Fruit fly (Drosophila melanogaster) whole organism, embryonic: ENCODE measurements around the gene CG32599.

Source experiments
- Abd-B ChIP-seq: fragments of 200-800 bp; sonication (Bioruptor generic); optimal IDR thresholded peaks from 2 replicates; lab custom pipeline; 2018; ENCODE audit warnings: missing biosample characterization, mild to moderate bottlenecking, missing genetic modification characterization, moderate library complexity
- Atf6 ChIP-seq: fragments of 200-800 bp; sonication (Bioruptor generic); IDR thresholded peaks from 2 replicates; pipeline ENCODE4 v1.3.6; 2022; ENCODE audit warnings: missing biosample characterization, missing genetic modification characterization
- B-H1 ChIP-seq: fragments of 200-800 bp; sonication (Bioruptor generic); IDR thresholded peaks from 3 replicates; pipeline ENCODE4 v1.3.6; 2022; ENCODE audit warnings: missing biosample characterization, missing genetic modification characterization
- CG10543 ChIP-seq: fragments of 200-800 bp; sonication (Bioruptor generic); optimal IDR thresholded peaks from 3 replicates; lab custom pipeline; 2017; ENCODE audit warnings: missing biosample characterization, mild to moderate bottlenecking, missing genetic modification characterization, moderate library complexity
- CG10565 ChIP-seq: fragments of 200-800 bp; sonication (Bioruptor generic); optimal IDR thresholded peaks from 3 replicates; lab custom pipeline; 2016; ENCODE audit warnings: missing biosample characterization, mild to moderate bottlenecking, missing genetic modification characterization
- CG11695 ChIP-seq: fragments of 200-800 bp; sonication (Bioruptor generic); IDR thresholded peaks from 3 replicates; pipeline ENCODE4 v1.3.6; 2022; ENCODE audit warnings: missing biosample characterization, missing genetic modification characterization
- CG12659 ChIP-seq: fragments of 200-800 bp; sonication (Bioruptor generic); optimal IDR thresholded peaks from 3 replicates; lab custom pipeline; 2017; ENCODE audit warnings: mild to moderate bottlenecking, missing biosample characterization, missing genetic modification reagents, missing genetic modification characterization
- CG12744 ChIP-seq: fragments of 200-800 bp; sonication (Bioruptor generic); optimal IDR thresholded peaks from 2 replicates; lab custom pipeline; 2016; ENCODE audit warnings: missing biosample characterization, missing genetic modification characterization
- CG1529 ChIP-seq: fragments of 200-800 bp; sonication (Bioruptor generic); optimal IDR thresholded peaks from 3 replicates; lab custom pipeline; 2018; ENCODE audit warnings: missing biosample characterization, missing genetic modification characterization
- CG1602 ChIP-seq: fragments of 200-800 bp; sonication (Bioruptor generic); optimal IDR thresholded peaks from 3 replicates; lab custom pipeline; 2016; ENCODE audit warnings: missing biosample characterization, missing genetic modification characterization
- CG16863 ChIP-seq: fragments of 200-800 bp; sonication (Bioruptor generic); optimal IDR thresholded peaks from 3 replicates; lab custom pipeline; 2016; ENCODE audit warnings: missing biosample characterization, missing genetic modification characterization
- CG17829 ChIP-seq: fragments of 200-800 bp; optimal IDR thresholded peaks from 2 replicates; lab custom pipeline; 2019; ENCODE audit warnings: missing biosample characterization, mild to moderate bottlenecking, missing genetic modification characterization, moderate library complexity
- CG3995 ChIP-seq: fragments of 200-800 bp; sonication (Bioruptor generic); optimal IDR thresholded peaks from 3 replicates; lab custom pipeline; 2016; ENCODE audit warnings: missing biosample characterization, missing genetic modification characterization
- CG4424 ChIP-seq: fragments of 200-800 bp; sonication (Bioruptor generic); optimal IDR thresholded peaks from 3 replicates; lab custom pipeline; 2016; ENCODE audit warnings: missing biosample characterization, missing genetic modification characterization
- CG5180 ChIP-seq: fragments of 200-800 bp; sonication (Bioruptor generic); optimal IDR thresholded peaks from 3 replicates; lab custom pipeline; 2017; ENCODE audit warnings: missing biosample characterization, missing genetic modification characterization, mild to moderate bottlenecking, moderate library complexity, missing genetic modification reagents
- CG7556 ChIP-seq: fragments of 200-800 bp; sonication (Bioruptor generic); optimal IDR thresholded peaks from 2 replicates; lab custom pipeline; 2017; ENCODE audit warnings: missing biosample characterization, mild to moderate bottlenecking, missing genetic modification characterization
- CG7963 ChIP-seq: fragments of 200-800 bp; sonication (Bioruptor generic); IDR thresholded peaks from 3 replicates; pipeline ENCODE4 v1.3.6; 2022; ENCODE audit warnings: missing biosample characterization, missing genetic modification characterization; ENCODE audit not compliant: partially characterized antibody
- CG9437 ChIP-seq: fragments of 200-800 bp; sonication (Bioruptor generic); optimal IDR thresholded peaks from 2 replicates; lab custom pipeline; 2018; ENCODE audit warnings: missing biosample characterization, mild to moderate bottlenecking, missing genetic modification characterization
- CG9609 ChIP-seq: fragments of 200-800 bp; sonication (Bioruptor generic); optimal IDR thresholded peaks from 3 replicates; lab custom pipeline; 2016; ENCODE audit warnings: missing biosample characterization, missing genetic modification characterization
- CG9797 ChIP-seq: fragments of 200-800 bp; sonication (Bioruptor generic); optimal IDR thresholded peaks from 3 replicates; lab custom pipeline; 2018; ENCODE audit warnings: missing biosample characterization, mild to moderate bottlenecking, missing genetic modification characterization
- CrebB ChIP-seq: fragments of 200-800 bp; sonication (Bioruptor generic); optimal IDR thresholded peaks from 3 replicates; lab custom pipeline; 2018; ENCODE audit warnings: missing biosample characterization, mild to moderate bottlenecking, missing genetic modification characterization
- Dek ChIP-seq: fragments of 200-800 bp; sonication (Bioruptor generic); optimal IDR thresholded peaks from 3 replicates; lab custom pipeline; 2019; ENCODE audit warnings: missing biosample characterization, mild to moderate bottlenecking, missing genetic modification characterization, moderate library complexity
- Fer3 ChIP-seq: fragments of 200-800 bp; sonication (Bioruptor generic); optimal IDR thresholded peaks from 2 replicates; lab custom pipeline; 2018; ENCODE audit warnings: missing biosample characterization, mild to moderate bottlenecking, missing genetic modification characterization, moderate library complexity
- Hey ChIP-seq: fragments of 200-800 bp; sonication (Bioruptor generic); optimal IDR thresholded peaks from 3 replicates; lab custom pipeline; 2018; ENCODE audit warnings: missing biosample characterization, mild to moderate bottlenecking, missing genetic modification characterization
- Jarid2 ChIP-seq: fragments of 200-800 bp; sonication (Bioruptor generic); optimal IDR thresholded peaks from 3 replicates; lab custom pipeline; 2017; ENCODE audit warnings: mild to moderate bottlenecking, missing biosample characterization, missing genetic modification reagents, missing genetic modification characterization
- MBD-R2 ChIP-seq: fragments of 200-800 bp; sonication (Bioruptor generic); IDR thresholded peaks from 2 replicates; pipeline ENCODE4 v1.3.6; 2022; ENCODE audit warnings: missing biosample characterization, missing genetic modification characterization
- Max ChIP-seq: fragments of 200-800 bp; sonication (Bioruptor generic); optimal IDR thresholded peaks from 2 replicates; lab custom pipeline; 2016; ENCODE audit warnings: missing biosample characterization, mild to moderate bottlenecking, missing genetic modification characterization
- Ptx1 ChIP-seq: fragments of 200-800 bp; sonication (Bioruptor generic); IDR thresholded peaks from 2 replicates; pipeline ENCODE4 v1.3.6; 2022; ENCODE audit warnings: missing biosample characterization, missing genetic modification characterization
- Stat92E ChIP-seq, 3 experiments: fragments of >200 bp in 2 of 3; fragments of 200-800 bp in 1 of 3; sonication (Bioruptor generic) in 1 of 3; optimal IDR thresholded peaks; 2 replicates each; lab custom pipeline; 2017 to 2019; ENCODE audit warnings: missing biosample characterization in 3 of 3, missing genetic modification characterization in 3 of 3, mild to moderate bottlenecking in 1 of 3, moderate library complexity in 1 of 3
- Usf ChIP-seq: fragments of 200-800 bp; sonication (Bioruptor generic); optimal IDR thresholded peaks from 2 replicates; lab custom pipeline; 2017; ENCODE audit warnings: missing genotype, missing biosample characterization, missing genetic modification characterization
- bsh ChIP-seq, 2 experiments: fragments of 200-800 bp; sonication (Bioruptor generic); optimal IDR thresholded peaks; 2 replicates each; lab custom pipeline; 2017 to 2018; ENCODE audit warnings: mild to moderate bottlenecking in 2 of 2, missing biosample characterization in 2 of 2, missing genetic modification characterization in 2 of 2, moderate library complexity in 1 of 2
- ci ChIP-seq: fragments of 200-800 bp; sonication (Bioruptor generic); IDR thresholded peaks from 3 replicates; pipeline ENCODE4 v1.3.6; 2022; ENCODE audit warnings: missing biosample characterization, missing genetic modification characterization
- dmrt99B ChIP-seq: fragments of 200-800 bp; sonication (Bioruptor generic); optimal IDR thresholded peaks from 2 replicates; lab custom pipeline; 2018; ENCODE audit warnings: missing biosample characterization, mild to moderate bottlenecking, missing genetic modification characterization, moderate library complexity
- esg ChIP-seq: fragments of 200-800 bp; sonication (Bioruptor generic); conservative IDR thresholded peaks from 2 replicates; pipeline ENCODE4 v1.3.6; 2022; ENCODE audit warnings: missing biosample characterization, missing genetic modification characterization
- fd3F ChIP-seq: fragments of 200-800 bp; sonication (Bioruptor generic); optimal IDR thresholded peaks from 2 replicates; lab custom pipeline; 2018; ENCODE audit warnings: missing biosample characterization, mild to moderate bottlenecking, missing genetic modification characterization, moderate library complexity
- gem ChIP-seq: fragments of 200-800 bp; sonication (Bioruptor generic); optimal IDR thresholded peaks from 2 replicates; lab custom pipeline; 2019; ENCODE audit warnings: missing biosample characterization, mild to moderate bottlenecking, missing genetic modification characterization, moderate library complexity
- gro ChIP-seq: fragments of 200-800 bp; sonication (Bioruptor generic); optimal IDR thresholded peaks from 2 replicates; lab custom pipeline; 2016; ENCODE audit warnings: missing biosample characterization, missing genetic modification characterization
- hkb ChIP-seq, 2 experiments: fragments of 200-800 bp in 1 of 2; fragments of >200 bp in 1 of 2; sonication (Bioruptor generic) in 1 of 2; IDR thresholded peaks in 1 of 2; optimal IDR thresholded peaks in 1 of 2; 2 replicates each; pipeline versions ENCODE4 v1.3.6 to Lab custom; 2017 to 2022; ENCODE audit warnings: missing biosample characterization in 1 of 2, missing genetic modification characterization in 1 of 2
- jigr1 ChIP-seq: fragments of 200-800 bp; sonication (Bioruptor generic); IDR thresholded peaks from 3 replicates; pipeline ENCODE4 v1.3.6; 2022; ENCODE audit warnings: missing biosample characterization, missing genetic modification characterization
- lmd ChIP-seq: fragments of 200-800 bp; sonication (Bioruptor generic); IDR thresholded peaks from 2 replicates; pipeline ENCODE4 v1.3.6; 2022; ENCODE audit warnings: missing biosample characterization, missing genetic modification characterization
- onecut ChIP-seq: fragments of 200-800 bp; sonication (Bioruptor generic); IDR thresholded peaks from 2 replicates; pipeline ENCODE4 v1.3.6; 2022; ENCODE audit warnings: missing biosample characterization, missing genetic modification characterization
- ranshi ChIP-seq: fragments of 200-800 bp; sonication (Bioruptor generic); IDR thresholded peaks from 2 replicates; pipeline ENCODE4 v1.3.6; 2022; ENCODE audit warnings: missing biosample characterization, missing genetic modification characterization
- run ChIP-seq: fragments of 200-800 bp; sonication (Bioruptor generic); optimal IDR thresholded peaks from 3 replicates; lab custom pipeline; 2018; ENCODE audit warnings: missing biosample characterization, mild to moderate bottlenecking, missing genetic modification characterization
- seq ChIP-seq: fragments of 200-800 bp; sonication (Bioruptor generic); IDR thresholded peaks from 2 replicates; pipeline ENCODE4 v1.3.6; 2022; ENCODE audit warnings: missing biosample characterization, missing genetic modification characterization
- sna ChIP-seq: fragments of 200-800 bp; sonication (Bioruptor generic); IDR thresholded peaks from 2 replicates; pipeline ENCODE4 v1.3.6; 2022; ENCODE audit warnings: missing biosample characterization, missing genetic modification characterization; ENCODE audit not compliant: partially characterized antibody
- tap ChIP-seq: fragments of 200-800 bp; optimal IDR thresholded peaks from 3 replicates; lab custom pipeline; 2019; ENCODE audit warnings: missing biosample characterization, mild to moderate bottlenecking, missing genetic modification characterization, moderate library complexity
- tio ChIP-seq: fragments of 200-800 bp; sonication (Bioruptor generic); optimal IDR thresholded peaks from 2 replicates; lab custom pipeline; 2017; ENCODE audit warnings: missing biosample characterization, missing genetic modification characterization, inconsistent platforms
- zfh2 ChIP-seq: fragments of 200-800 bp; sonication (Bioruptor generic); optimal IDR thresholded peaks from 2 replicates; lab custom pipeline; 2016; ENCODE audit warnings: missing biosample characterization, missing genetic modification characterization

Gene CG32599

DNA sequence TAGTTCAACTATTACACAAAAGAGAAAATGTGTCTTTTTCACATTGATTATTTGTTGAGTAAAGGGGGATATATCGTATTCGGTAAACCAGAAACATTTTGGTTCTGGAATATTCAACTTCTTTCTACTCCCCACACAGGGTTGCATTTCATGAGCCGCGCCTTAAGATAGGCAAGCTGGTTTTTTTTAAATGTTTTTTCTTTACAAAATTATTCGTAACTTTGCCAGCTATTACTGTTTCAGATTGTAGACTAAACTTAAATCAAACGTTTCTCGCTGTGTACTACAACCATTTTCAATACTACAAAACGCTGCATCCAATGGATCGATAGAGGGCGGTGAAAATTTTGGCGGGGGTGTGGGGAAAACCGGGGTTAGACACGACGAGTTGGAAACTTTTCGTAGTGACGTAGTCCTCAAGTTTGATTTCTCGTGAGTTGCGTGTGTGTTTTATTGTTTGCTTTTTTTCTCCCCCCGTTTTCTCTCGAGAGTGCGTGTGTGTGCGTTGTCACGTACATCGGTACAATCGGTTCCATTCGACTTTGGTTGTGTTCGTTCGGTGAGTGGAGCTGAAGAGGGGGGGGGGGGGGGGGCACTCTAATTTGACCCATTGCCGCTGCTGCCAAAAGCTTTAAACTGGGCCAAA is 29.9 kb upstream of the CG32599 start (continued):
- TF ChIP-seq CG9797 (no peak), tap (peak; percentile 22), CG10543 (GFP tag; lab: Kevin White, UChicago) (peak; percentile 7), CG12744 (GFP tag; lab: Kevin White, UChicago) (no peak), gro (GFP tag; lab: Kevin White, UChicago) (no peak), CG17829 (tag; lab: Kevin White, UChicago) (peak; percentile 19), Usf (GFP tag; lab: Kevin White, UChicago) (no peak), onecut (GFP tag; lab: Robert Waterston, UW) (peak; percentile 89), MBD-R2 (GFP tag; lab: Robert Waterston, UW) (no peak), CG4424 (peak; percentile 43), lmd (GFP tag; lab: Robert Waterston, UW) (no peak), Hey (tag; lab: Kevin White, UChicago) (no peak), CG5180 (GFP tag; lab: Kevin White, UChicago) (peak; percentile 66), CG11695 (GFP tag; lab: Robert Waterston, UW) (no peak), run (tag; lab: Kevin White, UChicago) (no peak), CG3995 (GFP tag; lab: Kevin White, UChicago) (no peak), seq (GFP tag; lab: Robert Waterston, UW) (peak; percentile 45; the same call in 1 of the 2 replicates), bsh (GFP tag; optimal IDR thresholded peaks at IDR 0.05; lab: Kevin White, UChicago) (peak in 1 of 2 experiments; percentile 52), CG7556 (GFP tag; lab: Kevin White, UChicago) (peak; percentile 28), CG7963 (GFP tag; lab: Robert Waterston, UW) (no peak), Ptx1 (GFP tag; lab: Robert Waterston, UW) (peak; percentile 32; the same call in 1 of the 2 replicates), B-H1 (GFP tag; lab: Robert Waterston, UW) (0 out of 3 replicates have a peak, but pooled peaks have one; percentile 33), ranshi (GFP tag; lab: Robert Waterston, UW) (no peak), hkb (optimal IDR thresholded peaks at IDR 0.05; lab: Kevin White, UChicago) (no peak), hkb (GFP tag; IDR thresholded peaks at IDR 0.05; lab: Robert Waterston, UW) (peak; percentile 19; the same call in 1 of the 2 replicates), Atf6 (GFP tag; lab: Robert Waterston, UW) (0 out of 2 replicates have a peak, but pooled peaks have one; percentile 35), Max (GFP tag; lab: Kevin White, UChicago) (no peak), CG10565 (GFP tag; lab: Kevin White, UChicago) (no peak), CG16863 (GFP tag; lab: Kevin White, UChicago) (peak; percentile 25), dmrt99B (tag; lab: Kevin White, UChicago) (peak; percentile 64), fd3F (peak; percentile 27), CG1602 (peak; percentile 10), Dek (tag; lab: Kevin White, UChicago) (peak; percentile 24), jigr1 (no peak), Jarid2 (GFP tag; lab: Kevin White, UChicago) (no peak), CG12659 (GFP tag; lab: Kevin White, UChicago) (peak; percentile 31), ci (GFP tag; lab: Robert Waterston, UW) (0 out of 3 replicates have a peak, but pooled peaks have one; percentile 31), sna (GFP tag; lab: Robert Waterston, UW) (0 out of 2 replicates have a peak, but pooled peaks have one; percentile 24), zfh2 (GFP tag; lab: Kevin White, UChicago) (peak; percentile 5), esg (GFP tag; lab: Robert Waterston, UW) (no peak), CG9609 (no peak), Stat92E (GFP tag; optimal IDR thresholded peaks at IDR 0.05; lab: Kevin White, UChicago) (no peak), Abd-B (GFP tag; lab: Kevin White, UChicago) (peak; percentile 33), gem (tag; lab: Kevin White, UChicago) (peak; percentile 67), Fer3 (tag; lab: Kevin White, UChicago) (no peak), CrebB (tag; lab: Kevin White, UChicago) (no peak), CG9437 (peak; percentile 35), CG1529 (GFP tag; lab: Kevin White, UChicago) (peak; percentile 15), tio (peak; percentile 32)
